Worm (Caenorhabditis elegans) whole organism, L2 larva: ENCODE results near the gene best-18.
A peak's percentile ranks its signal among the peaks of the same experiment; 100 is the strongest.
"Not testable (repeated sequence)": the region's sequence is repeated elsewhere in the genome, so short reads cannot be mapped to it uniquely, and the experiment has no call there.

Experiments
- F13H6.1 ChIP-seq: sonication (generic microtip); optimal IDR thresholded peaks from 2 replicates; lab custom pipeline; 2016; ENCODE audit warnings: missing genetic modification characterization, missing compliant biosample characterization
- Y55F3AM.14 ChIP-seq: fragments of 200-800 bp; sonication (Bioruptor generic); optimal IDR thresholded peaks from 2 replicates; lab custom pipeline; 2018; ENCODE audit warnings: mild to moderate bottlenecking, missing genetic modification characterization, missing compliant biosample characterization
- ZK546.5 ChIP-seq: sonication (generic microtip); optimal IDR thresholded peaks from 2 replicates; lab custom pipeline; 2017; ENCODE audit warnings: missing biosample characterization, missing genetic modification characterization
- alr-1 ChIP-seq: fragments of 150-350 bp; optimal IDR thresholded peaks from 2 replicates; lab custom pipeline; 2014; ENCODE audit warnings: missing biosample characterization, missing genetic modification characterization
- ama-1 ChIP-seq: fragments of 150-350 bp; optimal IDR thresholded peaks from 2 replicates; lab custom pipeline; 2018; ENCODE audit warnings: inconsistent platforms
- blmp-1 ChIP-seq: sonication (generic microtip); optimal IDR thresholded peaks from 2 replicates; lab custom pipeline; 2017; ENCODE audit warnings: missing genetic modification characterization, mild to moderate bottlenecking, missing compliant biosample characterization, antibody characterized with exemption, moderate library complexity; ENCODE audit not compliant: insufficient read depth
- ceh-16 ChIP-seq: fragments of 150-350 bp; optimal IDR thresholded peaks from 2 replicates; lab custom pipeline; 2014; ENCODE audit warnings: missing biosample characterization, missing genetic modification characterization
- crh-2 ChIP-seq: sonication (generic microtip); optimal IDR thresholded peaks from 2 replicates; lab custom pipeline; 2017; ENCODE audit warnings: missing biosample characterization, missing genetic modification characterization
- egl-27 ChIP-seq: sonication (generic microtip); optimal IDR thresholded peaks from 3 replicates; lab custom pipeline; 2017; ENCODE audit warnings: missing biosample characterization, missing genetic modification reagents, missing genetic modification characterization
- fos-1 ChIP-seq: fragments of 150-350 bp; optimal IDR thresholded peaks from 2 replicates; lab custom pipeline; 2014; ENCODE audit warnings: missing biosample characterization, missing genetic modification characterization
- mbf-1 ChIP-seq: sonication (generic microtip); optimal IDR thresholded peaks from 2 replicates; lab custom pipeline; 2017; ENCODE audit warnings: missing biosample characterization, missing genetic modification characterization
- nhr-10 ChIP-seq: sonication (generic microtip); optimal IDR thresholded peaks from 2 replicates; lab custom pipeline; 2017; ENCODE audit warnings: missing biosample characterization, missing genetic modification characterization
- nhr-11 ChIP-seq: fragments of 150-350 bp; optimal IDR thresholded peaks from 2 replicates; lab custom pipeline; 2014; ENCODE audit warnings: missing biosample characterization, missing genetic modification characterization
- nhr-12 ChIP-seq: fragments of 150-350 bp; optimal IDR thresholded peaks from 2 replicates; lab custom pipeline; 2014; ENCODE audit warnings: missing biosample characterization, missing genetic modification characterization
- nhr-129 ChIP-seq: fragments of 150-350 bp; optimal IDR thresholded peaks from 2 replicates; lab custom pipeline; 2014; ENCODE audit warnings: missing biosample characterization, missing genetic modification characterization
- nhr-21 ChIP-seq: fragments of 150-350 bp; optimal IDR thresholded peaks from 2 replicates; lab custom pipeline; 2014; ENCODE audit warnings: missing biosample characterization, missing genetic modification characterization
- nhr-25 ChIP-seq: fragments of 150-350 bp; sonication (generic microtip); optimal IDR thresholded peaks from 3 replicates; lab custom pipeline; 2014; ENCODE audit warnings: missing biosample characterization, missing genetic modification characterization
- peb-1 ChIP-seq: fragments of 150-350 bp; optimal IDR thresholded peaks from 2 replicates; lab custom pipeline; 2014; ENCODE audit warnings: missing biosample characterization, missing genetic modification characterization
- sem-4 ChIP-seq: fragments of 150-350 bp; optimal IDR thresholded peaks from 2 replicates; lab custom pipeline; 2014; ENCODE audit warnings: missing biosample characterization, missing genetic modification reagents, missing genetic modification characterization
- sma-9 ChIP-seq, 2 experiments: fragments of 150-350 bp in 1 of 2; sonication (generic microtip) in 1 of 2; optimal IDR thresholded peaks; 2 replicates each; lab custom pipeline; 2014 to 2016; ENCODE audit warnings: missing genetic modification characterization in 2 of 2, mild to moderate bottlenecking in 1 of 2, missing biosample characterization in 1 of 2, missing compliant biosample characterization in 1 of 2, missing genetic modification reagents in 1 of 2, moderate library complexity in 1 of 2
- unc-39 ChIP-seq: fragments of 150-350 bp; optimal IDR thresholded peaks from 2 replicates; lab custom pipeline; 2014; ENCODE audit warnings: missing biosample characterization, missing genetic modification characterization
- unc-55 ChIP-seq: fragments of 150-350 bp; sonication (generic microtip); optimal IDR thresholded peaks from 3 replicates; lab custom pipeline; 2014; ENCODE audit warnings: missing biosample characterization, missing genetic modification reagents, missing genetic modification characterization
- zag-1 ChIP-seq: fragments of 150-350 bp; optimal IDR thresholded peaks from 2 replicates; lab custom pipeline; 2014; ENCODE audit warnings: missing biosample characterization, missing genetic modification characterization
- ztf-11 ChIP-seq: sonication (generic microtip); optimal IDR thresholded peaks from 2 replicates; lab custom pipeline; 2017; ENCODE audit warnings: missing biosample characterization, missing genetic modification characterization
- ztf-4 ChIP-seq: fragments of 150-350 bp; optimal IDR thresholded peaks from 2 replicates; lab custom pipeline; 2014; ENCODE audit warnings: missing biosample characterization, missing genetic modification characterization

best-18 gene

ce11 chrIII:10221860-10222259, 9.7 kb downstream of the best-18 start, which contains the start of gene Y70G10A.4:
Gene Y70G10A.4, plus strand, starts transcription at chrIII:10222160.
- TF ChIP-seq alr-1; nhr-12 (tag; lab: Kevin White, UChicago); nhr-10 (tag; lab: Kevin White, UChicago): not testable (repeated sequence)

ce11 chrIII:10231641-10232040, 19.4 kb downstream of the best-18 start:
- TF ChIP-seq ZK546.5 (tag; lab: Kevin White, UChicago) (no peak), sem-4 (tag; lab: Kevin White, UChicago) (no peak)

ce11 chrIII:10233979-10234378, 21.8 kb downstream of the best-18 start, which contains the start of gene paml-1:
Gene paml-1, minus strand, starts transcription at chrIII:10234079.
- TF ChIP-seq nhr-11: no peak
- no peak for TF ChIP-seq peb-1 (tag; lab: Kevin White, UChicago)
- no peak for TF ChIP-seq egl-27
- no peak for TF ChIP-seq crh-2

DNA sequence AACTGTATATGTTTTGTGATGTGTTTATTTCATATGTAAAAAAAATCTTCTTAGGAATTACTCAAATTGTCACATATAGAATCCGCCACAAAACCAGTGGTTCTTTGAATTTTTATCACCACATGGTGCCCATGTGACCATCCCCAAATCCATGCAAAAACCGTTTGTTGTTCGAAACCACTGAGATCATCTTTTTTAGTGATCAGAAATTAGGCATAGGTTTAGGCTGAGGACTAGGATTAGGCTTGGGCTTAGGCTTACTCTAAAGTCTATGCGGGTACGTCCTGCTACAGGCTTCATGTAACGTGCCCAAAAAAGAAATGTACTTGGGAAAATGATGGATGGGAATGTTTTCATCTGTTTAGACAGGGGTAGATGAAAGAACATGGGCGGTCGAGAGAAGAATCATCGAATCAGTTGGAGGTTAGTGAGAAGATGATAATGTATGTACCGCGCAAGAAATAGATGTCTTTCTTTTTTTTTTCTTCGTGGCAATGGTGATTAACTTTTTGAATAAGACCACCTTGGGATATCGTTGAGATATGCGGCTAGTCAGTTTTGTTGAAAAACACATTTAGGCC, 24.2 kb downstream of the best-18 start:
- TF ChIP-seq fos-1 (peak; percentile 9), nhr-21 (peak; percentile 11), sem-4 (tag; lab: Kevin White, UChicago) (no peak)

DNA sequence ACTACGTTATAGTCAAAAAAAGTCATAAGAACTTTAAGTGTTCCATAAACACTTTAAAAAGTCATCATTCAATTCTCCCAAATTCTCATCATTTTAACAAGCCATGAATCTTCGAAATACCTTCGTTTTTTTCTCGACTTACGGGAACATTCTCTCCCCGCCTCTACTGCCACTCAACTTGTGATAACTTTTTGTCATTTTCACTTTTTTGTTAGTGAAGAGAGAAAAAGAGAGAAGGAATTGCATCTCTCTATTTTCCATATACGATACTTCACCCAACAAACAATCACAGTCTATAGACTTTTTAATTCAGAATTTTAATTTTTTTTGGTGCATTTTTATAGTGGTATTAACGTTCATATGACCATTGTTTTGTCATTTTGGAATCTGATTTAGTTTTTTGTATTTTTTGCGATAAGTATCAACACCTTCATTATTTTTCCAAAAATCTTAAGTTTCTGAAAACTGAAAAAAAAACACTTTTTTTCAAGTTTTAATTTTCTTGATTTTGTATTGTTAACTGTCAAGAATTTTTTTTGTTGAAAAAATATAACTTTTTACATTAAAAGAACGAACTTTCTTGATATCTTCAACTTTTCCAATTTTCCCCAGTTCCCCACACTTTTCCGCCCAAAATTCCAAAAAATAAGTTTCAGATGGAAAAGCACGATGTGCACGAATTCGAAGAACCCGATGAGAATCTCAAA, 26.4 kb downstream of the best-18 start, which contains the start of gene Y70G10A.3:
Gene Y70G10A.3, plus strand, starts transcription at position 657 of the 707 bp plus-strand sequence.
- no peak for TF ChIP-seq Y55F3AM.14 (GFP tag; lab: Kevin White, UChicago)
- peak; percentile 29 for TF ChIP-seq blmp-1 (tag; lab: Kevin White, UChicago)

DNA sequence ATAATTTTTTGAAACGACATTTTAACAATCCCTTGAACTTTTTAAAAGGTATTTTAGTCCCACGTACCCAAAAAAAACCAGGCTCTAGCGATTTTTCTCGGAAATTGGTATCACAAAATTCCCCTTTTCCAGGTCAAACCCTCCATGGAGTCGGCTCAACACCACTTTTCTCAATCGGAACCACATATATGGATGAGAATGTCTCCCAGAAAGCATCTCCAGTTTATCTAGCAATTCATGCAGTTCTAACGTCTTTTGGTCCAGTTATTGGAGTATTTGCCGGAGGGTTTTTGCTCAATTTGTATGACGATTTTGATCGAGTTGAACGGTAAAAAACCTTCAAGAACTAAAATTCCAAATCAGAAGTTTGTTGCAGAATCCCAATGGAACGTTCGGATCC, 27.9 kb downstream of the best-18 start:
- no peak for TF ChIP-seq nhr-129
- no peak for TF ChIP-seq zag-1 (tag; lab: Kevin White, UChicago)
- no peak for TF ChIP-seq sma-9 (GFP tag; optimal IDR thresholded peaks at IDR 0.05; lab: Kevin White, UChicago)
- no peak for TF ChIP-seq sma-9 (tag; optimal IDR thresholded peaks at IDR 0.05; lab: Kevin White, UChicago)
- TF ChIP-seq ztf-4: no peak
- no peak for TF ChIP-seq mbf-1 (tag; lab: Kevin White, UChicago)
- no peak for TF ChIP-seq F13H6.1 (tag; lab: Kevin White, UChicago)
- no peak for TF ChIP-seq ama-1 (lab: Kevin White, UChicago)
- TF ChIP-seq ztf-11: no peak
- TF ChIP-seq ceh-16 (tag; lab: Kevin White, UChicago): no peak
- TF ChIP-seq Y55F3AM.14 (GFP tag; lab: Kevin White, UChicago): no peak
- TF ChIP-seq nhr-25 (tag; lab: Kevin White, UChicago): no peak

DNA sequence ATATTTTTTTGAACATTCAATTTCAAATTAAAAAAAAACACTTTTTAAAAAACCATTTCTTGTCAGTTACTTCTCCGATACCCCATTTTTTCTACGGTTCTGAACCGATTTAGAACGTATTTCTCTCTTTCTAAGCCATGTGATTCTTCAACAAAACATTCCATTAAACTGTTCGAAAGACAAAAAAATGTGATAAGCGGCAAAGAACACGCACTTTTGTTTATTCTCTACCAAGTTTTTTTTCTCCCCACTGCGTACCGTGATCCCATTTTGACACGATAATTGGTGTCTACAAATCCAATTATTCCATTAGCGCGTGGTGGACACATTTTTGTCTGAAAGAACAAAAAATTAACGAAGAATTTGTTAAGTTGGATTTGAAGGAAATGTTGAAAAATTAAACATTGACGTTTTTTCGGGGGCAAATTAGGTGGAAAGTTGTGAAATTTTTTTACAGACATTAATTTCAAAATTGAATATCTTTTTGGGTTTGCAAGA, 29.2 kb downstream of the best-18 start:
- TF ChIP-seq nhr-129: peak; percentile 13
- no peak for TF ChIP-seq unc-39 (tag; lab: Kevin White, UChicago)

- TF ChIP-seq nhr-11 (no peak), peb-1 (tag; lab: Kevin White, UChicago) (no peak), unc-55 (GFP tag; lab: Kevin White, UChicago) (no peak), ztf-11 (no peak)
Observed at ce11 chrIII:10244013-10244412, 31.8 kb downstream of the best-18 start.
